Worm (Caenorhabditis elegans): Measurements from ENCODE around the gene selt-1.2.

Gene selt-1.2

DNA sequence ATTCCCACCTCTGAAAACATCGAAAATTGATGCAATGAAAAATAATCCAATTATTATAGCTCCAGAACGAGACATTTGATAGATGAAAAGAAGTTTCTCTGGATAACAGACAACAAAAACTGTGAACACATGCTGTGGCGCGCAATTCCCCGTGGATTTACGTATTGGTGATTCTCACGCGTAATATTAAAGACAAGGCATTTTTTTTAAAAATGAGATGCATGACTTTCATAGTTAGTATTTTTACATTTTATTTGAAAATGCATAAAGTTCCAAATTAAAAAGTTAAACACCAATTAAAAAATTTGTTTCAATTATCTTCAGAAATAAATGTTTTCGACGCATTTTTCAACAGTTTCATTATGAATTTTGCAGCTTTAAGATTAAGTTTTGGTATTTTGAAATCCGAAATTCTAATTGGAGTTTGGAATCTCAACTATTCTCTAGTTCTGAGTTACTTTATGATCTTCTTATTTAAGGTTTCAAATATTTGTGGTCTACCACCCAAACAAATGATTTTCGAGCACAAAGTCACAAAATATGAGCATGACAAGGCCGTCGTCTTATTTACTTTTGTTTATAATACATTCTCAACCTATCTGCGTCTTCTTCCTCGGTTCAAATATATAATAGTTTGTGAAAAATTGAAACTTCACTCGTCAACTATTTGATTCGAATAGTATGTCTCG lies at the start of gene selt-1.2, which contains the start of gene F28H7.2:
TSS of gene selt-1.2 (minus strand) at position 101 of the 689 bp plus-strand sequence.
TSS of gene F28H7.2 (plus strand) at position 639 of the 689 bp plus-strand sequence.
- TF ChIP-seq ceh-22 (tag; optimal IDR thresholded peaks at IDR 0.05) (no peak), ahr-1 (tag; optimal IDR thresholded peaks at IDR 0.05) (no peak), ceh-9 (tag; optimal IDR thresholded peaks at IDR 0.05) (no peak), hlh-15 (tag; optimal IDR thresholded peaks at IDR 0.05) (no peak), pros-1 (tag; optimal IDR thresholded peaks at IDR 0.05) (no peak), hlh-30 (tag; optimal IDR thresholded peaks at IDR 0.05; ENCODE audit: insufficient read depth) (no peak), fkh-6 (tag; optimal IDR thresholded peaks at IDR 0.05) (no peak), pax-1 (tag; optimal IDR thresholded peaks at IDR 0.05) (no peak), syd-9 (tag; optimal IDR thresholded peaks at IDR 0.05) (no peak), ceh-19 (GFP tag; optimal IDR thresholded peaks at IDR 0.05) (no peak), npax-4 (tag; optimal IDR thresholded peaks at IDR 0.05) (no peak), nhr-11 (tag; optimal IDR thresholded peaks at IDR 0.05) (no peak), unc-86 (tag; optimal IDR thresholded peaks at IDR 0.05) (no peak), ceh-6 (GFP tag; optimal IDR thresholded peaks at IDR 0.05) (no peak), madf-2 (tag; optimal IDR thresholded peaks at IDR 0.05) (no peak), nfya-1 (tag; optimal IDR thresholded peaks at IDR 0.05) (no peak), dve-1 (tag; optimal IDR thresholded peaks at IDR 0.05) (no peak), ceh-2 (tag; optimal IDR thresholded peaks at IDR 0.05) (no peak), ceh-14 (tag; optimal IDR thresholded peaks at IDR 0.05) (no peak)

DNA sequence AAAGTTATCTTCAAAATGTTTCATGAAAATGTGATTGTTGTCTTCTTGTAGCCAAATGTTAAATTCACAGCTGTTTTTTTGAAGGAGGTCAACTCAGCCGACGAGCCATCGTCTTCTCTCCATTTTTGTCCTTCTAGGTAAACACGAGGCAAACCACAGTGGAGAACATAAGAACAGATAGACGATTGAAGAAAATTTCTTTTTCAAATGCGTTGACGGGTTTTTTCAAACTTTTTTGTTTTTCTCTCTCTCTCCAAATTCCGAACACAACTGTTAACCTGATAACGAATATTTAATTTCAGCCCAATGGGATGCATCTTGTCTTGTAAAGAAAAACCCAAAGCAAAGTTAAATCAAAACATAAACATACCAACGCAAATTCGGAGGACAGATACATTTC lies 48.3 kb upstream of the selt-1.2 start, which contains the start of gene D1054.19:
TSS of gene D1054.19 (plus strand) at position 301 of the 400 bp plus-strand sequence.
- TF ChIP-seq fkh-6 (tag; optimal IDR thresholded peaks at IDR 0.05) (no peak), fax-1 (tag; optimal IDR thresholded peaks at IDR 0.05) (no peak), odd-2 (tag; optimal IDR thresholded peaks at IDR 0.05) (no peak), ceh-6 (GFP tag; optimal IDR thresholded peaks at IDR 0.05) (no peak), pax-1 (tag; optimal IDR thresholded peaks at IDR 0.05) (no peak), elt-2 (tag; optimal IDR thresholded peaks at IDR 0.05) (no peak), eyg-1 (tag; optimal IDR thresholded peaks at IDR 0.05) (no peak), ref-2 (tag; optimal IDR thresholded peaks at IDR 0.05) (no peak), tbx-7 (tag; optimal IDR thresholded peaks at IDR 0.05) (no peak), sox-2 (GFP tag; IDR thresholded peaks at IDR 0.05) (no peak), ttx-3 (tag; optimal IDR thresholded peaks at IDR 0.05) (no peak), hlh-15 (tag; optimal IDR thresholded peaks at IDR 0.05) (no peak), lin-11 (tag; optimal IDR thresholded peaks at IDR 0.05) (no peak)

DNA sequence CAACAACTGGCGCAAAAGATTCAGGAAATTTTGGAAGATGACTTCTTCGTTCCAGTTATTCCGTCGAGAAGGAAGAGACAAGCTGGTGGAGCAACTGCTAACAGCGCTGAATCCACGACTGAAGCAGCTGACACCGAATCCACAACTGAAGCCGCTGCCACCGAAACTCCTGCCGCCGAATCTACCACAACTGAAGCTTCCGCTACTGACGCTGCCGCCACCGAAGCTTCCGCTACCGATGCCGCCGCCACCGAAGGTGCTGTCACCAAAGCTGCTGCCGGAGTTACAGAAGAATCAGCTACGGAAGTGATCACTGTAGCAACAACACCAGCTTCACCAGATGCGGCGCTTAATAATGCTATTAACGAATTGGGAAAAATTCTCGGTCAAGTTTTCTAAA lies 47.3 kb upstream of the selt-1.2 start:
- no peak for TF ChIP-seq ceh-9 (tag; optimal IDR thresholded peaks at IDR 0.05)
- TF ChIP-seq gmeb-2 (tag; optimal IDR thresholded peaks at IDR 0.05): no peak
- TF ChIP-seq pha-4 (tag; optimal IDR thresholded peaks at IDR 0.05): no peak
- TF ChIP-seq C38D4.7 (GFP tag; optimal IDR thresholded peaks at IDR 0.05): no peak

DNA sequence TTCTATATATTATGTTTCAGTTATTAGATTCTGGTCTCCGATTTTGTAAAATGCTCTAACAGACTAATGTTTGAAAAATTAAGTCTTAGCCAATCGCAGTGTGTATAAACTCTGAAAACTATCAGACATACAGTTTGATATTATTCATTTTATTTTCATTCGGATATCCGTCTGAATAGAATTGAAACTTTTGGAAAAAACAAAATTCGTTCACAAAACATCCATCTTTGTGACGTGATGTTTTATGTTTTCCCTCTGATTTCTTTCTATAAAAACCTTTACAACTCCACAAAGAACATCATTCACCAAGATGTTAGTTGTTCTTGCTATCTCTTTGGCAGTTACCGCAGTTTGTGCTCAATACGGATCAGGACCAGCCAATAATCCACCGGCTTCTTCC lies 46.3 kb upstream of the selt-1.2 start, which contains the start of gene ule-3:
TSS of gene ule-3 (plus strand) at position 301 of the 400 bp plus-strand sequence.
- TF ChIP-seq lim-6 (tag; optimal IDR thresholded peaks at IDR 0.05): no peak

DNA sequence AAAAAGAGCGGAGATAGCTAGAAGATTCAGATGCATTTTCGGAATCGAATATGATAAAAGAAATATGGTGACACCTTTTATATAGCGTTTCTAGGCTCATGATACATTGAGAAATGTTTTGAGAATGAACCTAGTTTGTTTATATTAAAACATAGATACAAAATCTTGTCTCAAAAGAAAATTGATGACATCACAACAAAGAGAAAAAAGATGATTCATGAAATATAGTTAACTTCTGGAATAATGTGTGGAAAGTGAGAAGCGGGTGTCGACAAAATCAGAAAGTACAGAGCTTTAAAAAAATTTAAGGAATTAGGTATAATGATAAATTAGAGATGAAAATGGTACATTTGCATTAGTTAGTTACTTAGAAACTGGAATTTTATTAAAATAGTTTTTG lies 45.6 kb upstream of the selt-1.2 start, which contains the start of gene D1054.10:
TSS of gene D1054.10 (minus strand) at position 101 of the 400 bp plus-strand sequence.
- no peak for TF ChIP-seq unc-86 (tag; optimal IDR thresholded peaks at IDR 0.05)
- no peak for TF ChIP-seq K02D7.2 (tag; optimal IDR thresholded peaks at IDR 0.05)
- TF ChIP-seq ceh-30 (tag; optimal IDR thresholded peaks at IDR 0.05): no peak
- TF ChIP-seq elt-4 (tag; optimal IDR thresholded peaks at IDR 0.05): no peak
- no peak for TF ChIP-seq nhr-232 (tag; optimal IDR thresholded peaks at IDR 0.05)
- TF ChIP-seq hlh-15 (tag; optimal IDR thresholded peaks at IDR 0.05): no peak
- TF ChIP-seq ceh-24 (tag; optimal IDR thresholded peaks at IDR 0.05): no peak
- TF ChIP-seq ceh-18 (tag; optimal IDR thresholded peaks at IDR 0.05): no peak
- no peak for TF ChIP-seq pag-3 (tag; optimal IDR thresholded peaks at IDR 0.05; ENCODE audit: borderline replicate concordance)
- no peak for TF ChIP-seq tbx-2 (tag; optimal IDR thresholded peaks at IDR 0.05)
- TF ChIP-seq hlh-8 (tag; optimal IDR thresholded peaks at IDR 0.05): no peak
- no peak for TF ChIP-seq sox-2 (GFP tag; IDR thresholded peaks at IDR 0.05)
- no peak for TF ChIP-seq pros-1 (tag; optimal IDR thresholded peaks at IDR 0.05)

Measured in whole organism, late embryonic.